Fruit fly (Drosophila melanogaster) whole organism, embryonic: ENCODE results near the gene NANS.

ENCODE experiments used
- Adf1 ChIP-seq: fragments of 200-800 bp; sonication (Bioruptor generic); IDR thresholded peaks from 2 replicates; pipeline ENCODE4 v1.3.6; 2022; ENCODE audit warnings: missing biosample characterization, missing genetic modification characterization
- Bdp1 ChIP-seq: fragments of 200-800 bp; sonication (Bioruptor generic); optimal IDR thresholded peaks from 3 replicates; lab custom pipeline; 2016; ENCODE audit warnings: missing biosample characterization, missing genetic modification characterization
- CG10431 ChIP-seq: fragments of 200-800 bp; sonication (Bioruptor generic); optimal IDR thresholded peaks from 3 replicates; lab custom pipeline; 2018; ENCODE audit warnings: missing biosample characterization, mild to moderate bottlenecking, missing genetic modification characterization
- CG11696 ChIP-seq: fragments of 200-800 bp; sonication (Bioruptor generic); IDR thresholded peaks from 2 replicates; pipeline ENCODE4 v1.3.6; 2022; ENCODE audit warnings: missing biosample characterization, missing genetic modification characterization
- CG12391 ChIP-seq: fragments of 200-800 bp; sonication (Bioruptor generic); optimal IDR thresholded peaks from 3 replicates; lab custom pipeline; 2018; ENCODE audit warnings: missing biosample characterization, mild to moderate bottlenecking, missing genetic modification characterization, moderate library complexity
- CG12744 ChIP-seq: fragments of 200-800 bp; sonication (Bioruptor generic); optimal IDR thresholded peaks from 2 replicates; lab custom pipeline; 2016; ENCODE audit warnings: missing biosample characterization, missing genetic modification characterization
- CG12769 ChIP-seq: fragments of 200-800 bp; sonication (Bioruptor generic); optimal IDR thresholded peaks from 2 replicates; lab custom pipeline; 2019; ENCODE audit warnings: missing biosample characterization, mild to moderate bottlenecking, missing genetic modification characterization, moderate library complexity
- CG2116 ChIP-seq: fragments of 200-800 bp; sonication (Bioruptor generic); optimal IDR thresholded peaks from 3 replicates; lab custom pipeline; 2018; ENCODE audit warnings: missing biosample characterization, mild to moderate bottlenecking, missing genetic modification characterization
- CG3407 ChIP-seq: fragments of 200-800 bp; sonication (Bioruptor generic); optimal IDR thresholded peaks from 2 replicates; lab custom pipeline; 2018; ENCODE audit warnings: missing biosample characterization, mild to moderate bottlenecking, missing genetic modification characterization
- CG4854 ChIP-seq: fragments of 200-800 bp; sonication (Bioruptor generic); optimal IDR thresholded peaks from 2 replicates; lab custom pipeline; 2016; ENCODE audit warnings: missing biosample characterization, missing genetic modification characterization, inconsistent platforms
- CG5953 ChIP-seq: fragments of 200-800 bp; sonication (Bioruptor generic); IDR thresholded peaks from 2 replicates; pipeline ENCODE4 v1.3.6; 2022; ENCODE audit warnings: missing biosample characterization, missing genetic modification characterization
- CG6791 ChIP-seq: fragments of 200-800 bp; sonication (Bioruptor generic); IDR thresholded peaks from 3 replicates; pipeline ENCODE4 v1.3.6; 2022; ENCODE audit warnings: missing biosample characterization, missing genetic modification characterization; ENCODE audit not compliant: partially characterized antibody
- CG6854 ChIP-seq: fragments of 200-800 bp; sonication (Bioruptor generic); optimal IDR thresholded peaks from 3 replicates; lab custom pipeline; 2017; ENCODE audit warnings: missing biosample characterization, mild to moderate bottlenecking, missing genetic modification characterization
- CG7271 ChIP-seq: fragments of 200-800 bp; sonication (Bioruptor generic); optimal IDR thresholded peaks from 2 replicates; lab custom pipeline; 2018; ENCODE audit warnings: missing biosample characterization, mild to moderate bottlenecking, missing genetic modification characterization, moderate library complexity
- CG7987 ChIP-seq: fragments of 200-800 bp; sonication (Bioruptor generic); optimal IDR thresholded peaks from 2 replicates; lab custom pipeline; 2018; ENCODE audit warnings: missing biosample characterization, mild to moderate bottlenecking, missing genetic modification characterization, moderate library complexity
- CG8359 ChIP-seq: fragments of 200-800 bp; sonication (Bioruptor generic); optimal IDR thresholded peaks from 2 replicates; lab custom pipeline; 2017; ENCODE audit warnings: missing biosample characterization, mild to moderate bottlenecking, missing genetic modification characterization, borderline replicate concordance
- CG8478 ChIP-seq: fragments of >200 bp; optimal IDR thresholded peaks from 2 replicates; lab custom pipeline; 2018
- CkIIα-i1 ChIP-seq: fragments of 200-800 bp; sonication (Bioruptor generic); IDR thresholded peaks from 2 replicates; pipeline ENCODE4 v1.3.6; 2022; ENCODE audit warnings: missing biosample characterization, missing genetic modification characterization
- Dip2 ChIP-seq: fragments of 200-800 bp; sonication (Bioruptor generic); IDR thresholded peaks from 2 replicates; pipeline ENCODE4 v1.3.6; 2022; ENCODE audit warnings: missing biosample characterization, missing genetic modification characterization
- GATAe ChIP-seq: fragments of 200-800 bp; sonication (Bioruptor generic); conservative IDR thresholded peaks from 2 replicates; pipeline ENCODE4 v1.3.6; 2022; ENCODE audit warnings: missing biosample characterization, missing genetic modification characterization
- Gsc ChIP-seq: fragments of 200-800 bp; sonication (Bioruptor generic); IDR thresholded peaks from 2 replicates; pipeline ENCODE4 v1.3.6; 2022; ENCODE audit warnings: missing biosample characterization, missing genetic modification characterization
- HHEX ChIP-seq: fragments of 200-800 bp; sonication (Bioruptor generic); optimal IDR thresholded peaks from 3 replicates; lab custom pipeline; 2017; ENCODE audit warnings: missing biosample characterization, mild to moderate bottlenecking, missing genetic modification characterization, missing genetic modification reagents
- HLH3B ChIP-seq: fragments of 200-800 bp; sonication (Bioruptor generic); IDR thresholded peaks from 2 replicates; pipeline ENCODE4 v1.3.6; 2022; ENCODE audit warnings: missing biosample characterization, missing genetic modification characterization
- Lim3 ChIP-seq: fragments of 200-800 bp; sonication (Bioruptor generic); IDR thresholded peaks from 2 replicates; pipeline ENCODE4 v1.3.6; 2022; ENCODE audit warnings: missing biosample characterization, missing genetic modification characterization
- Nf-YB ChIP-seq: fragments of 200-800 bp; sonication (Bioruptor generic); optimal IDR thresholded peaks from 3 replicates; lab custom pipeline; 2019; ENCODE audit warnings: missing biosample characterization, mild to moderate bottlenecking, missing genetic modification characterization, moderate library complexity
- Nf-YC ChIP-seq: fragments of 200-800 bp; optimal IDR thresholded peaks from 3 replicates; lab custom pipeline; 2019; ENCODE audit warnings: missing biosample characterization, mild to moderate bottlenecking, missing genetic modification characterization, moderate library complexity
- Pdp1 ChIP-seq, 2 experiments: fragments of 200-800 bp; sonication (Bioruptor generic); optimal IDR thresholded peaks; 3 replicates each; lab custom pipeline; 2016; ENCODE audit warnings: missing biosample characterization in 2 of 2, missing genetic modification characterization in 2 of 2, mild to moderate bottlenecking in 1 of 2, moderate library complexity in 1 of 2
- Ptx1 ChIP-seq: fragments of 200-800 bp; sonication (Bioruptor generic); IDR thresholded peaks from 2 replicates; pipeline ENCODE4 v1.3.6; 2022; ENCODE audit warnings: missing biosample characterization, missing genetic modification characterization
- Ravus ChIP-seq: fragments of 200-800 bp; sonication (Bioruptor generic); IDR thresholded peaks from 2 replicates; pipeline ENCODE4 v1.3.6; 2022; ENCODE audit warnings: missing biosample characterization, missing genetic modification characterization
- Rfx ChIP-seq: fragments of 200-800 bp; sonication (Bioruptor generic); IDR thresholded peaks from 2 replicates; pipeline ENCODE4 v1.3.6; 2022; ENCODE audit warnings: missing biosample characterization, missing genetic modification characterization
- TFAM ChIP-seq: fragments of 200-800 bp; sonication (Bioruptor generic); optimal IDR thresholded peaks from 2 replicates; lab custom pipeline; 2017; ENCODE audit warnings: missing biosample characterization, missing genetic modification characterization, inconsistent platforms
- abd-A ChIP-seq: fragments of 200-800 bp; sonication (Bioruptor generic); optimal IDR thresholded peaks from 3 replicates; lab custom pipeline; 2019; ENCODE audit warnings: missing biosample characterization, mild to moderate bottlenecking, missing genetic modification characterization, moderate library complexity
- ac ChIP-seq: fragments of 200-800 bp; sonication (Bioruptor generic); optimal IDR thresholded peaks from 3 replicates; lab custom pipeline; 2017; ENCODE audit warnings: missing biosample characterization, mild to moderate bottlenecking, missing genetic modification characterization
- al ChIP-seq: fragments of 200-800 bp; sonication (Bioruptor generic); IDR thresholded peaks from 2 replicates; pipeline ENCODE4 v1.3.6; 2022; ENCODE audit warnings: missing biosample characterization, missing genetic modification characterization
- ase ChIP-seq: fragments of 200-800 bp; sonication (Bioruptor generic); IDR thresholded peaks from 3 replicates; pipeline ENCODE4 v1.3.6; 2022; ENCODE audit warnings: missing biosample characterization, missing genetic modification characterization
- bsh ChIP-seq, 2 experiments: fragments of 200-800 bp; sonication (Bioruptor generic); optimal IDR thresholded peaks; 2 replicates each; lab custom pipeline; 2017 to 2018; ENCODE audit warnings: mild to moderate bottlenecking in 2 of 2, missing biosample characterization in 2 of 2, missing genetic modification characterization in 2 of 2, moderate library complexity in 1 of 2
- dan ChIP-seq: fragments of 200-800 bp; sonication (Bioruptor generic); IDR thresholded peaks from 2 replicates; pipeline ENCODE4 v1.3.6; 2022; ENCODE audit warnings: missing biosample characterization, missing genetic modification characterization
- dm ChIP-seq: fragments of 200-800 bp; sonication (Bioruptor generic); optimal IDR thresholded peaks from 3 replicates; lab custom pipeline; 2016; ENCODE audit warnings: missing biosample characterization, missing genetic modification characterization
- dysf ChIP-seq: fragments of 200-800 bp; sonication (Bioruptor generic); IDR thresholded peaks from 3 replicates; pipeline ENCODE4 v1.3.6; 2022; ENCODE audit warnings: missing biosample characterization, missing genetic modification characterization
- en ChIP-seq: fragments of 200-800 bp; sonication (Bioruptor generic); optimal IDR thresholded peaks from 2 replicates; lab custom pipeline; 2016; ENCODE audit warnings: missing biosample characterization, missing genetic modification characterization
- ewg ChIP-seq: fragments of 200-800 bp; sonication (Bioruptor generic); optimal IDR thresholded peaks from 3 replicates; lab custom pipeline; 2017; ENCODE audit warnings: mild to moderate bottlenecking, missing biosample characterization, missing genetic modification reagents, missing genetic modification characterization
- gcm2 ChIP-seq: fragments of 200-800 bp; sonication (Bioruptor generic); optimal IDR thresholded peaks from 2 replicates; lab custom pipeline; 2016; ENCODE audit warnings: missing biosample characterization, missing genetic modification characterization
- lab ChIP-seq: fragments of 200-800 bp; sonication (Bioruptor generic); optimal IDR thresholded peaks from 3 replicates; lab custom pipeline; 2017; ENCODE audit warnings: missing biosample characterization, missing genetic modification characterization, mild to moderate bottlenecking, moderate library complexity, missing genetic modification reagents
- maf-S ChIP-seq: fragments of 200-800 bp; sonication (Bioruptor generic); optimal IDR thresholded peaks from 2 replicates; lab custom pipeline; 2016; ENCODE audit warnings: missing biosample characterization, missing genetic modification characterization
- otp ChIP-seq: fragments of 200-800 bp; sonication (Bioruptor generic); IDR thresholded peaks from 3 replicates; pipeline ENCODE4, ENCODE4 v1.3.6; 2022; ENCODE audit warnings: missing biosample characterization, missing genetic modification characterization
- pho ChIP-seq: fragments of 200-800 bp; sonication (Bioruptor generic); optimal IDR thresholded peaks from 2 replicates; lab custom pipeline; 2016; ENCODE audit warnings: missing biosample characterization, missing genetic modification characterization
- ranshi ChIP-seq: fragments of 200-800 bp; sonication (Bioruptor generic); IDR thresholded peaks from 2 replicates; pipeline ENCODE4 v1.3.6; 2022; ENCODE audit warnings: missing biosample characterization, missing genetic modification characterization
- salm ChIP-seq: fragments of 200-800 bp; sonication (Bioruptor generic); optimal IDR thresholded peaks from 2 replicates; lab custom pipeline; 2018; ENCODE audit warnings: missing biosample characterization, mild to moderate bottlenecking, missing genetic modification characterization
- slbo ChIP-seq: fragments of 200-800 bp; sonication (Bioruptor generic); IDR thresholded peaks from 2 replicates; pipeline ENCODE4 v1.3.6; 2022; ENCODE audit warnings: missing biosample characterization, missing genetic modification characterization
- sr ChIP-seq: fragments of 200-800 bp; sonication (Bioruptor generic); IDR thresholded peaks from 3 replicates; pipeline ENCODE4 v1.3.6; 2022; ENCODE audit warnings: missing biosample characterization, missing genetic modification characterization
- vnd ChIP-seq: fragments of 200-800 bp; sonication (Bioruptor generic); IDR thresholded peaks from 3 replicates; pipeline ENCODE4 v1.3.6; 2022; ENCODE audit warnings: missing biosample characterization, missing genetic modification characterization; ENCODE audit not compliant: partially characterized antibody

Gene NANS

DNA sequence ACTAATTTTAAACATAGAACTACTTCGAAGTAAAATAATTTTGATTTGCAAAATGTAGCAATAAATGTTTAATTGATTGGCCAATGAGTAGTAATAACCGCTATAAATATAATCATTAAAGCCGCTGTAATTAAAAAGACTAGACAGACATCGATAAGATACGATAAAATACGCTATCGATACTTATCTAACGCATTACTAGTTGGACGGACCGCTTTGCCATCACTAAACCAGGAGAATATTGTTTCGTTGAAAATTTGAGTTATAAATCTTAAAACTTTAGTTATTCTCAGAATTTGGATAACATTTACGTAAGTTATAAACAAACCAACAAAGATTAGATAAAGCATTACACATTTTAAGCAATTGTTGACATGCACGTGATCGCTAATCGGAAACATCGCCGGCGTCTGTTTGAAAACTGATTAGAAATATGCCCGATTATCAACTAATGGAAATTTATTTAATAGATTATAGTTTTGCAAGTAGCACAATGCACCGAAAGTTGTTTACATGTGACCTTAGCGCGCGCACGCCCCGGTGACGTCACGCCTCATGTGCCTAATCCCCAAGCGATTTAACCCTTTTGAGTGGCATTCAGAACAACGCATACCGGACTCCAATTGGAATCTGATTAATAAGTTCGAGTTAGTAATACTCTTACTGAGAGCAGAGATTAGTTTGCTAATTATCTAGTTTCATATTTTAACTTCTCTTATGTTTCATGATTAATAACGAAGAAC, 13.2 kb downstream of the NANS start, which contains the start of gene Desat1 (continued):
- TF ChIP-seq Nf-YB (GFP tag; lab: Kevin White, UChicago) (no peak), maf-S (GFP tag; lab: Kevin White, UChicago) (no peak), salm (tag; lab: Kevin White, UChicago) (no peak), Adf1 (GFP tag; lab: Robert Waterston, UW) (no peak), sr (GFP tag; lab: Robert Waterston, UW) (no peak), ewg (GFP tag; lab: Kevin White, UChicago) (no peak), Nf-YC (tag; lab: Kevin White, UChicago) (no peak), HHEX (GFP tag; lab: Kevin White, UChicago) (no peak), CG12769 (no peak), bsh (GFP tag; optimal IDR thresholded peaks at IDR 0.05; lab: Kevin White, UChicago) (no peak), CG8359 (GFP tag; lab: Kevin White, UChicago) (no peak), CG11696 (GFP tag; lab: Robert Waterston, UW) (no peak), CG8478 (lab: Kevin White, UChicago) (no peak), Lim3 (GFP tag; lab: Robert Waterston, UW) (no peak), gcm2 (GFP tag; lab: Kevin White, UChicago) (no peak), CG12744 (no peak), pho (GFP tag; lab: Kevin White, UChicago) (no peak), Dip2 (GFP tag; lab: Robert Waterston, UW) (no peak), CG6791 (GFP tag; lab: Robert Waterston, UW) (peak; percentile 95), CG4854 (no peak), lab (GFP tag; lab: Kevin White, UChicago) (no peak), dm (GFP tag; lab: Kevin White, UChicago) (no peak), Pdp1 (GFP tag; optimal IDR thresholded peaks at IDR 0.05; lab: Kevin White, UChicago) (peak in 1 of 2 experiments; percentile 60), Ravus (GFP tag; lab: Robert Waterston, UW) (no peak), al (GFP tag; lab: Robert Waterston, UW) (no peak), Bdp1 (GFP tag; lab: Kevin White, UChicago) (no peak), CG5953 (GFP tag; lab: Robert Waterston, UW) (no peak), CG7987 (GFP tag; lab: Kevin White, UChicago) (peak; percentile 80), abd-A (tag; lab: Kevin White, UChicago) (no peak), CG6854 (GFP tag; lab: Kevin White, UChicago) (no peak), CG2116 (GFP tag; lab: Kevin White, UChicago) (peak; percentile 87), en (GFP tag; lab: Kevin White, UChicago) (no peak), vnd (peak; percentile 90), Gsc (no peak), CG12391 (peak; percentile 20), dysf (GFP tag; lab: Robert Waterston, UW) (no peak), GATAe (no peak), ase (no peak), CG7271 (tag; lab: Kevin White, UChicago) (no peak), otp (GFP tag; lab: Robert Waterston, UW) (no peak), CG3407 (GFP tag; lab: Kevin White, UChicago) (no peak), dan (GFP tag; lab: Robert Waterston, UW) (no peak), HLH3B (no peak), TFAM (GFP tag; lab: Kevin White, UChicago) (no peak), CG10431 (GFP tag; lab: Kevin White, UChicago) (no peak), Rfx (GFP tag; lab: Robert Waterston, UW) (no peak), CkIIα-i1 (GFP tag; lab: Robert Waterston, UW) (no peak), slbo (no peak), ranshi (GFP tag; lab: Robert Waterston, UW) (no peak), ac (GFP tag; lab: Kevin White, UChicago) (no peak), Ptx1 (no peak)
